Worm (Caenorhabditis elegans) whole organism, young adult: Measurements from ENCODE around the gene Y43F8B.3.

Experiments used
- B0035.1 ChIP-seq: sonication (generic microtip); optimal IDR thresholded peaks from 2 replicates; lab custom pipeline; 2016; ENCODE audit warnings: missing genetic modification characterization, mild to moderate bottlenecking, missing compliant biosample characterization, missing genotype, missing genetic modification reagents
- C06A6.2 ChIP-seq: fragments of 200-800 bp; sonication (Bioruptor generic); conservative IDR thresholded peaks from 2 replicates; pipeline ENCODE4 v1.3.6; 2022; ENCODE audit warnings: missing genetic modification characterization, missing compliant biosample characterization
- F10E7.11 ChIP-seq: sonication (generic microtip); optimal IDR thresholded peaks from 2 replicates; lab custom pipeline; 2017; ENCODE audit warnings: mild to moderate bottlenecking, missing genetic modification characterization, moderate library complexity, missing compliant biosample characterization
- F33H1.4 ChIP-seq: fragments of 200-800 bp; sonication (Bioruptor generic); IDR thresholded peaks from 2 replicates; pipeline ENCODE4 v1.3.6; 2022; ENCODE audit warnings: missing genetic modification reagents, missing genetic modification characterization, missing compliant biosample characterization
- F39B2.1 ChIP-seq: fragments of 200-800 bp; sonication (Bioruptor generic); IDR thresholded peaks from 2 replicates; pipeline ENCODE4 v1.3.6; 2022; ENCODE audit warnings: missing genetic modification reagents, missing genetic modification characterization, missing compliant biosample characterization
- F49E8.2 ChIP-seq: sonication (generic microtip); optimal IDR thresholded peaks from 3 replicates; lab custom pipeline; 2017; ENCODE audit warnings: missing genetic modification characterization, mild to moderate bottlenecking, missing compliant biosample characterization, antibody characterized with exemption, moderate library complexity; ENCODE audit not compliant: insufficient read depth
- F52B5.7 ChIP-seq: sonication (generic microtip); optimal IDR thresholded peaks from 2 replicates; lab custom pipeline; 2016; ENCODE audit warnings: mild to moderate bottlenecking, missing genetic modification characterization, missing compliant biosample characterization
- F57A8.1 ChIP-seq: fragments of 200-800 bp; sonication (Bioruptor generic); optimal IDR thresholded peaks from 2 replicates; lab custom pipeline; 2018; ENCODE audit warnings: mild to moderate bottlenecking, missing genetic modification characterization, moderate library complexity, missing compliant biosample characterization
- K11D2.4 ChIP-seq: fragments of 200-800 bp; sonication (Bioruptor generic); IDR thresholded peaks from 2 replicates; pipeline ENCODE4 v1.3.6; 2022; ENCODE audit warnings: missing genetic modification reagents, missing genetic modification characterization, missing compliant biosample characterization
- T07F8.4 ChIP-seq: sonication (generic microtip); optimal IDR thresholded peaks from 2 replicates; lab custom pipeline; 2016; ENCODE audit warnings: mild to moderate bottlenecking, missing genetic modification characterization, moderate library complexity, missing compliant biosample characterization
- Y53G8AR.9 ChIP-seq: fragments of 200-800 bp; sonication (Bioruptor generic); conservative IDR thresholded peaks from 2 replicates; pipeline ENCODE4 v1.3.6; 2022; ENCODE audit warnings: missing genetic modification reagents, missing genetic modification characterization, missing compliant biosample characterization
- Y56A3A.18 ChIP-seq: fragments of 200-800 bp; sonication (Bioruptor generic); IDR thresholded peaks from 2 replicates; pipeline ENCODE4 v1.3.6; 2022; ENCODE audit warnings: missing genetic modification reagents, missing genetic modification characterization, missing compliant biosample characterization
- Y67H2A.10 ChIP-seq: fragments of 200-800 bp; sonication (Bioruptor generic); conservative IDR thresholded peaks from 2 replicates; pipeline ENCODE4 v1.3.6; 2022; ENCODE audit warnings: missing genetic modification reagents, missing genetic modification characterization, missing compliant biosample characterization
- Y79H2A.3 ChIP-seq: fragments of 200-800 bp; sonication (Bioruptor generic); conservative IDR thresholded peaks from 2 replicates; pipeline ENCODE4 v1.3.6; 2022; ENCODE audit warnings: missing genetic modification reagents, missing genetic modification characterization, missing compliant biosample characterization
- aptf-3 ChIP-seq: fragments of 200-800 bp; sonication (Bioruptor generic); IDR thresholded peaks from 2 replicates; pipeline ENCODE4 v1.3.6; 2022; ENCODE audit warnings: missing genetic modification characterization, missing compliant biosample characterization
- athp-1 ChIP-seq: sonication (generic microtip); optimal IDR thresholded peaks from 2 replicates; lab custom pipeline; 2017; ENCODE audit warnings: mild to moderate bottlenecking, missing genetic modification characterization, missing compliant biosample characterization
- bed-1 ChIP-seq: fragments of 200-800 bp; sonication (Bioruptor generic); IDR thresholded peaks from 2 replicates; pipeline ENCODE4 v1.3.6; 2022; ENCODE audit warnings: missing genetic modification reagents, missing genetic modification characterization, missing compliant biosample characterization
- ceh-100 ChIP-seq: fragments of 200-800 bp; sonication (Bioruptor generic); IDR thresholded peaks from 2 replicates; pipeline ENCODE4 v1.3.6; 2022; ENCODE audit warnings: missing genetic modification reagents, missing genetic modification characterization, missing compliant biosample characterization
- ceh-40 ChIP-seq: fragments of 200-800 bp; sonication (Bioruptor generic); IDR thresholded peaks from 2 replicates; pipeline ENCODE4 v1.3.6; 2022; ENCODE audit warnings: missing genetic modification characterization, missing compliant biosample characterization
- dpff-1 ChIP-seq: sonication (generic microtip); optimal IDR thresholded peaks from 2 replicates; lab custom pipeline; 2017; ENCODE audit warnings: mild to moderate bottlenecking, missing genetic modification characterization, missing compliant biosample characterization
- dpl-1 ChIP-seq: fragments of 150-350 bp; optimal IDR thresholded peaks from 2 replicates; lab custom pipeline; 2014; ENCODE audit warnings: missing biosample characterization, missing genetic modification reagents, missing genetic modification characterization
- egl-44 ChIP-seq: fragments of 200-800 bp; sonication (Bioruptor generic); IDR thresholded peaks from 2 replicates; pipeline ENCODE4 v1.3.6; 2022; ENCODE audit warnings: missing genetic modification reagents, missing genetic modification characterization, missing compliant biosample characterization
- hlh-26 ChIP-seq: fragments of 200-800 bp; sonication (Bioruptor generic); conservative IDR thresholded peaks from 2 replicates; pipeline ENCODE4 v1.3.6; 2022; ENCODE audit warnings: missing genetic modification reagents, missing genetic modification characterization, missing compliant biosample characterization
- hrde-1 ChIP-seq: sonication (generic microtip); optimal IDR thresholded peaks from 2 replicates; lab custom pipeline; 2016; ENCODE audit warnings: missing genetic modification characterization, mild to moderate bottlenecking, missing compliant biosample characterization, moderate library complexity, missing genotype, missing genetic modification reagents, borderline replicate concordance
- lag-1 ChIP-seq: fragments of 200-800 bp; sonication (Bioruptor generic); IDR thresholded peaks from 2 replicates; pipeline ENCODE4 v1.3.6; 2022; ENCODE audit warnings: missing genetic modification reagents, missing genetic modification characterization, missing compliant biosample characterization
- let-607 ChIP-seq, 2 experiments: fragments of 200-800 bp in 1 of 2; sonication (Bioruptor generic) in 1 of 2; sonication (generic microtip) in 1 of 2; optimal IDR thresholded peaks; 2 replicates each; lab custom pipeline; 2016 to 2018; ENCODE audit warnings: mild to moderate bottlenecking in 2 of 2, missing compliant biosample characterization in 2 of 2, missing genetic modification characterization in 2 of 2, moderate library complexity in 2 of 2, missing genotype in 1 of 2
- lin-40 ChIP-seq: sonication (generic microtip); optimal IDR thresholded peaks from 2 replicates; lab custom pipeline; 2016; ENCODE audit warnings: missing genetic modification characterization, mild to moderate bottlenecking, missing compliant biosample characterization, missing genotype, missing genetic modification reagents
- lin-54 ChIP-seq: fragments of 200-800 bp; sonication (Bioruptor generic); optimal IDR thresholded peaks from 2 replicates; lab custom pipeline; 2018; ENCODE audit warnings: mild to moderate bottlenecking, missing genetic modification characterization, missing compliant biosample characterization
- lsl-1 ChIP-seq: fragments of 200-800 bp; sonication (Bioruptor generic); optimal IDR thresholded peaks from 2 replicates; lab custom pipeline; 2018; ENCODE audit warnings: mild to moderate bottlenecking, missing genetic modification characterization, moderate library complexity, missing compliant biosample characterization
- madf-3 ChIP-seq: fragments of 200-800 bp; sonication (Bioruptor generic); IDR thresholded peaks from 2 replicates; pipeline ENCODE4 v1.3.6; 2022; ENCODE audit warnings: missing genetic modification reagents, missing genetic modification characterization, missing compliant biosample characterization
- nfya-2 ChIP-seq: fragments of 200-800 bp; sonication (Bioruptor generic); IDR thresholded peaks from 2 replicates; pipeline ENCODE4 v1.3.6; 2022; ENCODE audit warnings: missing genetic modification reagents, missing genetic modification characterization, missing compliant biosample characterization
- nhr-80 ChIP-seq: sonication (generic microtip); optimal IDR thresholded peaks from 2 replicates; lab custom pipeline; 2016; ENCODE audit warnings: missing genetic modification characterization, missing compliant biosample characterization
- repo-1 ChIP-seq: sonication (generic microtip); optimal IDR thresholded peaks from 2 replicates; lab custom pipeline; 2017; ENCODE audit warnings: mild to moderate bottlenecking, missing genetic modification characterization, missing compliant biosample characterization
- sea-2 ChIP-seq: fragments of 200-800 bp; sonication (Bioruptor generic); IDR thresholded peaks from 2 replicates; pipeline ENCODE4 v1.3.6; 2022; ENCODE audit warnings: missing genetic modification characterization, missing compliant biosample characterization
- snpc-1.3 ChIP-seq: sonication (generic microtip); optimal IDR thresholded peaks from 2 replicates; lab custom pipeline; 2017; ENCODE audit warnings: missing genetic modification characterization, mild to moderate bottlenecking, missing compliant biosample characterization, antibody characterized with exemption, moderate library complexity, missing genotype, missing genetic modification reagents; ENCODE audit not compliant: insufficient read depth
- snpc-4 ChIP-seq, 5 experiments: fragments of 150-350 bp in 1 of 5; sonication (generic microtip) in 4 of 5; optimal IDR thresholded peaks; 2 replicates each; lab custom pipeline; 2014 to 2018; ENCODE audit warnings: missing genetic modification characterization in 5 of 5, missing biosample characterization in 3 of 5, antibody characterized with exemption in 2 of 5, mild to moderate bottlenecking in 2 of 5, missing compliant biosample characterization in 2 of 5, missing genotype in 2 of 5, moderate library complexity in 2 of 5, missing genetic modification reagents in 1 of 5
- somi-1 ChIP-seq: fragments of 200-800 bp; sonication (Bioruptor generic); optimal IDR thresholded peaks from 2 replicates; lab custom pipeline; 2018; ENCODE audit warnings: mild to moderate bottlenecking, missing genetic modification characterization, missing compliant biosample characterization
- xnd-1 ChIP-seq: sonication (generic microtip); optimal IDR thresholded peaks from 2 replicates; lab custom pipeline; 2016; ENCODE audit warnings: missing genotype, missing genetic modification reagents, missing genetic modification characterization, missing compliant biosample characterization
- zim-3 ChIP-seq: sonication (generic microtip); optimal IDR thresholded peaks from 2 replicates; lab custom pipeline; 2017; ENCODE audit warnings: mild to moderate bottlenecking, missing genetic modification characterization, moderate library complexity, missing compliant biosample characterization
- ztf-25 ChIP-seq: fragments of 200-800 bp; sonication (Bioruptor generic); IDR thresholded peaks from 2 replicates; pipeline ENCODE4 v1.3.6; 2022; ENCODE audit warnings: missing genetic modification reagents, missing genetic modification characterization, missing compliant biosample characterization
- ztf-26 ChIP-seq: sonication (generic microtip); optimal IDR thresholded peaks from 2 replicates; lab custom pipeline; 2017; ENCODE audit warnings: missing genetic modification characterization, missing compliant biosample characterization
- ztf-28 ChIP-seq: fragments of 200-800 bp; sonication (Bioruptor generic); IDR thresholded peaks from 2 replicates; pipeline ENCODE4 v1.3.6; 2022; ENCODE audit warnings: missing genetic modification reagents, missing genetic modification characterization, missing compliant biosample characterization
- ztf-6 ChIP-seq: fragments of 200-800 bp; sonication (Bioruptor generic); IDR thresholded peaks from 2 replicates; pipeline ENCODE4 v1.3.6; 2022; ENCODE audit warnings: missing genetic modification reagents, missing genetic modification characterization, missing compliant biosample characterization

Y43F8B.3 gene

ce11 chrV:19521351-19522278 is 18.7 kb downstream of the Y43F8B.3 start (continued):
- TF ChIP-seq lag-1 (no peak), hlh-26 (GFP tag; lab: Robert Waterston, UW) (no peak), C06A6.2 (no peak), dpl-1 (GFP tag; lab: Kevin White, UChicago) (no peak), ztf-6 (GFP tag; lab: Robert Waterston, UW) (no peak), hrde-1 (no peak), F33H1.4 (no peak; the same call in 1 of the 2 replicates), F39B2.1 (GFP tag; lab: Robert Waterston, UW) (no peak), bed-1 (GFP tag; lab: Robert Waterston, UW) (no peak), F49E8.2 (tag; lab: Kevin White, UChicago) (no peak), sea-2 (GFP tag; lab: Robert Waterston, UW) (no peak), ceh-40 (no peak)
- TF ChIP-seq, all 124 proteins: peak for 21

- TF ChIP-seq Y67H2A.10 (no peak), Y79H2A.3 (GFP tag; lab: Robert Waterston, UW) (no peak), zim-3 (tag; lab: Kevin White, UChicago) (peak; percentile 70), snpc-4 (GFP tag; optimal IDR thresholded peaks at IDR 0.05; lab: Kevin White, UChicago) (no peak), snpc-4 (tag; optimal IDR thresholded peaks at IDR 0.05; lab: Kevin White, UChicago) (peak in 2 of 4 experiments; percentile 56 to 60), B0035.1 (no peak), egl-44 (GFP tag; lab: Robert Waterston, UW) (peak; percentile 56; the same call in 1 of the 2 replicates), T07F8.4 (peak; percentile 34), lin-40 (tag; lab: Kevin White, UChicago) (peak; percentile 87), snpc-1.3 (tag; lab: Kevin White, UChicago) (no peak), let-607 (tag; optimal IDR thresholded peaks at IDR 0.05; lab: Kevin White, UChicago) (peak in 1 of 2 experiments; percentile 63), lin-54 (GFP tag; lab: Kevin White, UChicago) (peak; percentile 67), F10E7.11 (tag; lab: Kevin White, UChicago) (peak; percentile 50), ztf-25 (GFP tag; lab: Robert Waterston, UW) (no peak), athp-1 (peak; percentile 28), bed-1 (GFP tag; lab: Robert Waterston, UW) (no peak), xnd-1 (tag; lab: Kevin White, UChicago) (no peak), hrde-1 (no peak), sea-2 (GFP tag; lab: Robert Waterston, UW) (0 out of 2 replicates have a peak, but pooled peaks have one; percentile 42), Y53G8AR.9 (GFP tag; lab: Robert Waterston, UW) (peak; percentile 38; the same call in 1 of the 2 replicates), K11D2.4 (GFP tag; lab: Robert Waterston, UW) (peak; percentile 91), lsl-1 (no peak), Y56A3A.18 (GFP tag; lab: Robert Waterston, UW) (0 out of 2 replicates have a peak, but pooled peaks have one; percentile 72), ceh-100 (GFP tag; lab: Robert Waterston, UW) (peak; percentile 35; the same call in 1 of the 2 replicates), nhr-80 (peak; percentile 41), dpff-1 (no peak), F57A8.1 (GFP tag; lab: Kevin White, UChicago) (peak; percentile 48), aptf-3 (GFP tag; lab: Robert Waterston, UW) (no peak), F52B5.7 (tag; lab: Kevin White, UChicago) (peak; percentile 67), somi-1 (peak; percentile 93), ztf-26 (peak; percentile 96), ztf-28 (no peak), nfya-2 (GFP tag; lab: Robert Waterston, UW) (no peak), repo-1 (tag; lab: Kevin White, UChicago) (peak; percentile 66), madf-3 (GFP tag; lab: Robert Waterston, UW) (0 out of 2 replicates have a peak, but pooled peaks have one; percentile 2)
These were observed 19.7 kb downstream of the Y43F8B.3 start for ce11 chrV:19522551-19523137.
